Fruit fly (Drosophila melanogaster) whole organism, prepupa: ENCODE results near the gene CG43702.

Source experiments
- Blimp-1 ChIP-seq: fragments of 200-800 bp; sonication (Bioruptor generic); optimal IDR thresholded peaks from 3 replicates; lab custom pipeline; 2017; ENCODE audit warnings: missing biosample characterization, missing genetic modification characterization, mild to moderate bottlenecking, moderate library complexity, missing genetic modification reagents
- CG10631 ChIP-seq: fragments of 200-800 bp; sonication (Bioruptor generic); optimal IDR thresholded peaks from 2 replicates; lab custom pipeline; 2016; ENCODE audit warnings: missing biosample characterization, missing genetic modification characterization
- CG10669 ChIP-seq: fragments of 200-800 bp; sonication (Bioruptor generic); optimal IDR thresholded peaks from 3 replicates; lab custom pipeline; 2018; ENCODE audit warnings: missing biosample characterization, mild to moderate bottlenecking, missing genetic modification characterization, moderate library complexity
- CG11902 ChIP-seq: fragments of 200-800 bp; sonication (Bioruptor generic); optimal IDR thresholded peaks from 3 replicates; lab custom pipeline; 2016; ENCODE audit warnings: missing biosample characterization, missing genetic modification characterization
- CG15336 ChIP-seq: fragments of 200-800 bp; sonication (Bioruptor generic); IDR thresholded peaks from 2 replicates; pipeline ENCODE4 v1.3.6; 2022; ENCODE audit warnings: missing biosample characterization, missing genetic modification characterization
- CG1621 ChIP-seq: fragments of 200-800 bp; sonication (Bioruptor generic); optimal IDR thresholded peaks from 3 replicates; lab custom pipeline; 2018; ENCODE audit warnings: missing biosample characterization, mild to moderate bottlenecking, missing genetic modification characterization
- CG31627 ChIP-seq: fragments of 200-800 bp; sonication (Bioruptor generic); optimal IDR thresholded peaks from 3 replicates; lab custom pipeline; 2016; ENCODE audit warnings: missing biosample characterization, missing genetic modification characterization
- CG34406 ChIP-seq: fragments of 200-800 bp; sonication (Bioruptor generic); optimal IDR thresholded peaks from 3 replicates; lab custom pipeline; 2016; ENCODE audit warnings: missing biosample characterization, missing genetic modification characterization
- CG8119 ChIP-seq: fragments of 200-800 bp; sonication (Bioruptor generic); IDR thresholded peaks from 3 replicates; pipeline ENCODE4 v1.3.6; 2022; ENCODE audit warnings: missing biosample characterization, missing genetic modification characterization
- CG8319 ChIP-seq: fragments of 200-800 bp; sonication (Bioruptor generic); optimal IDR thresholded peaks from 3 replicates; lab custom pipeline; 2016; ENCODE audit warnings: missing biosample characterization, missing genetic modification characterization
- CG8632 ChIP-seq: fragments of 200-800 bp; sonication (Bioruptor generic); optimal IDR thresholded peaks from 3 replicates; lab custom pipeline; 2016; ENCODE audit warnings: missing biosample characterization, missing genetic modification characterization
- Eip75B ChIP-seq: fragments of 200-800 bp; sonication (Bioruptor generic); optimal IDR thresholded peaks from 3 replicates; lab custom pipeline; 2016; ENCODE audit warnings: missing biosample characterization, missing genetic modification characterization
- Eip78C ChIP-seq: fragments of 200-800 bp; sonication (Bioruptor generic); peaks from one replicate; lab custom pipeline; 2016; ENCODE audit warnings: missing biosample characterization, missing genetic modification characterization
- Gug ChIP-seq: fragments of 200-800 bp; sonication (Bioruptor generic); IDR thresholded peaks from 2 replicates; pipeline ENCODE4 v1.3.6; 2022; ENCODE audit warnings: missing biosample characterization, missing genetic modification characterization
- Hr38 ChIP-seq: sonication (Bioruptor generic); optimal IDR thresholded peaks from 2 replicates; lab custom pipeline; 2016; ENCODE audit warnings: missing biosample characterization, missing genetic modification characterization
- Hr4 ChIP-seq: fragments of 200-800 bp; sonication (Bioruptor generic); optimal IDR thresholded peaks from 3 replicates; lab custom pipeline; 2016; ENCODE audit warnings: missing biosample characterization, missing genetic modification characterization
- Met ChIP-seq: fragments of 200-800 bp; sonication (Bioruptor generic); optimal IDR thresholded peaks from 3 replicates; lab custom pipeline; 2016; ENCODE audit warnings: missing biosample characterization, missing genetic modification characterization
- OdsH ChIP-seq: fragments of 200-800 bp; sonication (Bioruptor generic); optimal IDR thresholded peaks from 3 replicates; lab custom pipeline; 2016; ENCODE audit warnings: missing biosample characterization, missing genetic modification characterization
- Sox102F ChIP-seq: fragments of 200-800 bp; sonication (Bioruptor generic); optimal IDR thresholded peaks from 2 replicates; lab custom pipeline; 2016; ENCODE audit warnings: missing biosample characterization, mild to moderate bottlenecking, missing genetic modification characterization
- Sox14 ChIP-seq: fragments of 200-800 bp; sonication (Bioruptor generic); optimal IDR thresholded peaks from 3 replicates; lab custom pipeline; 2016; ENCODE audit warnings: missing biosample characterization, missing genetic modification characterization
- achi ChIP-seq: fragments of 200-800 bp; sonication (Bioruptor generic); optimal IDR thresholded peaks from 3 replicates; lab custom pipeline; 2016; ENCODE audit warnings: missing biosample characterization, missing genetic modification characterization
- acj6 ChIP-seq: fragments of 200-800 bp; sonication (Bioruptor generic); optimal IDR thresholded peaks from 3 replicates; lab custom pipeline; 2016; ENCODE audit warnings: missing biosample characterization, missing genetic modification characterization
- cyc ChIP-seq: fragments of 200-800 bp; sonication (Bioruptor generic); optimal IDR thresholded peaks from 3 replicates; lab custom pipeline; 2016; ENCODE audit warnings: missing biosample characterization, missing genetic modification characterization
- dsx ChIP-seq: fragments of 200-800 bp; optimal IDR thresholded peaks from 3 replicates; lab custom pipeline; 2019; ENCODE audit warnings: missing biosample characterization, mild to moderate bottlenecking, missing genetic modification characterization, moderate library complexity; ENCODE audit not compliant: poor library complexity, severe bottlenecking
- eg ChIP-seq: fragments of 200-800 bp; sonication (Bioruptor generic); IDR thresholded peaks from 3 replicates; pipeline ENCODE4 v1.3.6; 2022; ENCODE audit warnings: missing biosample characterization, missing genetic modification characterization
- fd85E ChIP-seq: fragments of 200-800 bp; sonication (Bioruptor generic); optimal IDR thresholded peaks from 3 replicates; lab custom pipeline; 2016; ENCODE audit warnings: missing biosample characterization, missing genetic modification characterization
- fkh ChIP-seq: fragments of 200-800 bp; sonication (Bioruptor generic); optimal IDR thresholded peaks from 3 replicates; lab custom pipeline; 2017; ENCODE audit warnings: missing biosample characterization, mild to moderate bottlenecking, missing genetic modification characterization, moderate library complexity
- lz ChIP-seq: fragments of 200-800 bp; sonication (Bioruptor generic); optimal IDR thresholded peaks from 3 replicates; lab custom pipeline; 2016; ENCODE audit warnings: missing biosample characterization, missing genetic modification characterization
- net ChIP-seq: fragments of 200-800 bp; sonication (Bioruptor generic); optimal IDR thresholded peaks from 3 replicates; lab custom pipeline; 2016; ENCODE audit warnings: missing biosample characterization, missing genetic modification characterization
- salr ChIP-seq, 2 experiments: fragments of 200-800 bp; sonication (Bioruptor generic); optimal IDR thresholded peaks; 3 replicates each; lab custom pipeline; 2016 to 2018; ENCODE audit warnings: missing biosample characterization in 2 of 2, missing genetic modification characterization in 2 of 2, mild to moderate bottlenecking in 1 of 2
- spab ChIP-seq: fragments of 200-800 bp; sonication (Bioruptor generic); optimal IDR thresholded peaks from 2 replicates; lab custom pipeline; 2017; ENCODE audit warnings: missing biosample characterization, mild to moderate bottlenecking, missing genetic modification characterization, missing genetic modification reagents
- svp ChIP-seq: fragments of 200-800 bp; sonication (Bioruptor generic); peaks from one replicate; lab custom pipeline; 2016; ENCODE audit warnings: missing biosample characterization, missing genetic modification characterization
- topi ChIP-seq: fragments of 200-800 bp; sonication (Bioruptor generic); optimal IDR thresholded peaks from 3 replicates; lab custom pipeline; 2016; ENCODE audit warnings: missing biosample characterization, missing genetic modification characterization
- vri ChIP-seq: fragments of 200-800 bp; sonication (Bioruptor generic); optimal IDR thresholded peaks from 3 replicates; lab custom pipeline; 2016; ENCODE audit warnings: missing biosample characterization, mild to moderate bottlenecking, missing genetic modification characterization

CG43702 gene

dm6 chr3L:21259257-21259656 is 39.2 kb upstream of the CG43702 start (continued):
- TF ChIP-seq CG34406 (GFP tag; lab: Kevin White, UChicago): no peak
- TF ChIP-seq CG10631: no peak
- no peak for TF ChIP-seq Blimp-1 (GFP tag; lab: Kevin White, UChicago)
- no peak for TF ChIP-seq CG31627
- TF ChIP-seq Sox14 (GFP tag; lab: Kevin White, UChicago): no peak
- no peak for TF ChIP-seq Met (GFP tag; lab: Kevin White, UChicago)
- TF ChIP-seq OdsH (GFP tag; lab: Kevin White, UChicago): peak; percentile 46
- TF ChIP-seq CG8319: no peak
- TF ChIP-seq dsx: no peak
- no peak for TF ChIP-seq acj6 (GFP tag; lab: Kevin White, UChicago)
- peak in 1 of 2 experiments; percentile 40 for TF ChIP-seq salr (GFP tag; optimal IDR thresholded peaks at IDR 0.05; lab: Kevin White, UChicago)

dm6 chr3L:21261403-21262164 is 36.9 kb upstream of the CG43702 start:
- TF ChIP-seq CG15336 (0 out of 2 replicates have a peak, but pooled peaks have one; percentile 22), CG1621 (no peak), CG31627 (no peak), topi (no peak), fd85E (GFP tag; lab: Kevin White, UChicago) (no peak), CG8119 (0 out of 3 replicates have a peak, but pooled peaks have one; percentile 17), achi (GFP tag; lab: Kevin White, UChicago) (no peak), Eip75B (GFP tag; lab: Kevin White, UChicago) (peak; percentile 43), svp (peak; percentile 49), net (GFP tag; lab: Kevin White, UChicago) (no peak), eg (GFP tag; lab: Robert Waterston, UW) (0 out of 3 replicates have a peak, but pooled peaks have one; percentile 28), Hr4 (no peak), CG11902 (GFP tag; lab: Kevin White, UChicago) (no peak), CG10669 (GFP tag; lab: Kevin White, UChicago) (no peak), spab (GFP tag; lab: Kevin White, UChicago) (no peak), cyc (no peak), Gug (GFP tag; lab: Robert Waterston, UW) (no peak), Eip78C (GFP tag; lab: Kevin White, UChicago) (peak; percentile 43), CG8632 (GFP tag; lab: Kevin White, UChicago) (no peak), Sox102F (GFP tag; lab: Kevin White, UChicago) (no peak), Blimp-1 (GFP tag; lab: Kevin White, UChicago) (no peak)

- no peak for TF ChIP-seq lz
- peak; percentile 28 for TF ChIP-seq fkh (GFP tag; lab: Kevin White, UChicago)
Measured at dm6 chr3L:21262426-21262825, 36.0 kb upstream of the CG43702 start.

dm6 chr3L:21266101-21266656 is 32.3 kb upstream of the CG43702 start:
- peak; percentile 17 for TF ChIP-seq fkh (GFP tag; lab: Kevin White, UChicago)
- no peak for TF ChIP-seq CG8319
- no peak for TF ChIP-seq salr (GFP tag; optimal IDR thresholded peaks at IDR 0.05; lab: Kevin White, UChicago)
- TF ChIP-seq CG15336: no peak
- peak; percentile 59 for TF ChIP-seq svp
- TF ChIP-seq Hr38 (GFP tag; lab: Kevin White, UChicago): no peak
- no peak for TF ChIP-seq vri
- no peak for TF ChIP-seq Blimp-1 (GFP tag; lab: Kevin White, UChicago)
- 0 out of 3 replicates have a peak, but pooled peaks have one; percentile 16 for TF ChIP-seq eg (GFP tag; lab: Robert Waterston, UW)
- no peak for TF ChIP-seq acj6 (GFP tag; lab: Kevin White, UChicago)
- no peak for TF ChIP-seq CG10631
- no peak for TF ChIP-seq net (GFP tag; lab: Kevin White, UChicago)
